Worm (Caenorhabditis elegans) whole organism, early embryonic: ENCODE results near the gene srh-219.

Source experiments
- F13C5.2 ChIP-seq: sonication (generic microtip); optimal IDR thresholded peaks from 2 replicates; lab custom pipeline; 2017; ENCODE audit warnings: mild to moderate bottlenecking, missing genetic modification characterization, inconsistent platforms, missing compliant biosample characterization
- ama-1 ChIP-seq: fragments of 150-350 bp; optimal IDR thresholded peaks from 2 replicates; lab custom pipeline; 2014
- ceh-36 ChIP-seq: sonication (generic microtip); optimal IDR thresholded peaks from 2 replicates; lab custom pipeline; 2016; ENCODE audit warnings: missing genetic modification characterization, inconsistent platforms, missing compliant biosample characterization
- ets-7 ChIP-seq: sonication (generic microtip); optimal IDR thresholded peaks from 2 replicates; lab custom pipeline; 2016; ENCODE audit warnings: missing genotype, missing genetic modification characterization, missing compliant biosample characterization
- hmbx-1 ChIP-seq: sonication (generic microtip); optimal IDR thresholded peaks from 2 replicates; lab custom pipeline; 2016; ENCODE audit warnings: mild to moderate bottlenecking, missing genetic modification characterization, missing compliant biosample characterization
- hmg-4 ChIP-seq: fragments of 200-800 bp; sonication (Bioruptor generic); optimal IDR thresholded peaks from 2 replicates; lab custom pipeline; 2018; ENCODE audit warnings: mild to moderate bottlenecking, missing genetic modification characterization, missing compliant biosample characterization
- hnd-1 ChIP-seq: sonication (generic microtip); optimal IDR thresholded peaks from 2 replicates; lab custom pipeline; 2016; ENCODE audit warnings: missing genetic modification characterization, missing compliant biosample characterization
- pes-1 ChIP-seq: fragments of 200-800 bp; sonication (Bioruptor generic); IDR thresholded peaks from 2 replicates; pipeline ENCODE4 v1.3.6; 2022; ENCODE audit warnings: missing genetic modification reagents, missing genetic modification characterization, missing compliant biosample characterization
- scrt-1 ChIP-seq: fragments of 200-800 bp; sonication (Bioruptor generic); IDR thresholded peaks from 2 replicates; pipeline ENCODE4 v1.3.6; 2022; ENCODE audit warnings: missing genetic modification characterization, missing compliant biosample characterization
- tbx-11 ChIP-seq: fragments of 200-800 bp; sonication (Bioruptor generic); IDR thresholded peaks from 2 replicates; pipeline ENCODE4 v1.3.6; 2022; ENCODE audit warnings: missing genetic modification characterization, missing compliant biosample characterization
- tra-4 ChIP-seq: sonication (generic microtip); optimal IDR thresholded peaks from 2 replicates; lab custom pipeline; 2017; ENCODE audit warnings: missing genetic modification characterization, missing compliant biosample characterization

DNA sequence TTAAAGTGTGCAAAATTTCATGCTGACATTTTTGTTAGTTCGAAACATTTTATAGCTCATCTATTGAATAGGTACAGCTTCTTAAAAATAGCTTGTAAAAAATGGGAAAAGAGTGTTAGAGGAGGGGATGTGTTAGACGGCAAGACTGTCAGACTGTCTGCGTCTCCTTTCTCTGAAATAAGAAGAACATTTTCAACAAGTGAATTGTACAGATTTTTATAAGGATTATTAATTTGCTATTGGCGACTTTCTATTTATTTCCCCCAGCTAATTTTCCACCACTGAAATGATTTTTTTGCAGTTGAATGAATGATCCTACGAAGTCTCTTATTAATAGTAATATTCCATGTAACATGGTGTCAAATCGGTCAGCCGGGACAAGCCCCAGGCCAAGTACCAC lies 3.2 kb downstream of the srh-219 start, which contains the start of gene C06B8.7:
- TF ChIP-seq tra-4 (tag; lab: Kevin White, UChicago) (no peak), F13C5.2 (tag; lab: Kevin White, UChicago) (no peak), ama-1 (lab: Kevin White, UChicago) (no peak), ets-7 (tag; lab: Kevin White, UChicago) (no peak), hmbx-1 (no peak), tbx-11 (GFP tag; lab: Robert Waterston, UW) (no peak), ceh-36 (tag; lab: Kevin White, UChicago) (no peak), pes-1 (no peak), hnd-1 (tag; lab: Kevin White, UChicago) (no peak), scrt-1 (GFP tag; lab: Robert Waterston, UW) (no peak), hmg-4 (GFP tag; lab: Kevin White, UChicago) (no peak)
